Worm (Caenorhabditis elegans) whole organism, L4 larva: ENCODE results near the gene C38C3.3.

Experiments used
- F10B5.3 ChIP-seq: sonication (generic microtip); optimal IDR thresholded peaks from 2 replicates; lab custom pipeline; 2016; ENCODE audit warnings: mild to moderate bottlenecking, missing genetic modification characterization, missing compliant biosample characterization
- F44E2.7 ChIP-seq: fragments of 200-800 bp; sonication (Bioruptor generic); IDR thresholded peaks from 2 replicates; pipeline ENCODE4 v2.1.2; 2022; ENCODE audit warnings: missing genetic modification characterization, missing compliant biosample characterization
- T20F7.1 ChIP-seq: fragments of 200-800 bp; sonication (Bioruptor generic); optimal IDR thresholded peaks from 2 replicates; lab custom pipeline; 2018; ENCODE audit warnings: mild to moderate bottlenecking, missing genetic modification characterization, missing compliant biosample characterization
- ZK337.2 ChIP-seq: fragments of 200-800 bp; sonication (Bioruptor generic); IDR thresholded peaks from 2 replicates; pipeline ENCODE4 v1.3.6; 2022; ENCODE audit warnings: missing genetic modification reagents, missing genetic modification characterization, missing compliant biosample characterization
- aha-1 ChIP-seq: fragments of 150-350 bp; peaks from one replicate; lab custom pipeline; 2014; ENCODE audit warnings: missing biosample characterization, missing genetic modification characterization
- ctbp-1 ChIP-seq: fragments of 200-800 bp; sonication (Bioruptor generic); IDR thresholded peaks from 2 replicates; pipeline ENCODE4 v1.3.6; 2022; ENCODE audit warnings: missing genetic modification reagents, missing genetic modification characterization, missing compliant biosample characterization
- daf-12 ChIP-seq: fragments of 150-350 bp; optimal IDR thresholded peaks from 2 replicates; lab custom pipeline; 2014; ENCODE audit warnings: missing biosample characterization, missing genetic modification reagents, missing genetic modification characterization
- daf-16 ChIP-seq, 3 experiments: sonication (generic microtip); optimal IDR thresholded peaks; 2 replicates each; lab custom pipeline; 2016 to 2017; ENCODE audit warnings: missing genetic modification characterization in 3 of 3, missing genetic modification reagents in 3 of 3, mild to moderate bottlenecking in 2 of 3, missing compliant biosample characterization in 2 of 3, missing biosample characterization in 1 of 3, moderate library complexity in 1 of 3
- daf-8 ChIP-seq: fragments of 200-800 bp; sonication (Bioruptor generic); IDR thresholded peaks from 2 replicates; pipeline ENCODE4 v1.3.6; 2022; ENCODE audit warnings: missing genetic modification characterization, missing compliant biosample characterization
- dmd-8 ChIP-seq: fragments of 200-800 bp; sonication (Bioruptor generic); IDR thresholded peaks from 2 replicates; pipeline ENCODE4 v1.3.6; 2022; ENCODE audit warnings: missing genetic modification characterization, missing compliant biosample characterization
- dmd-9 ChIP-seq: fragments of 200-800 bp; sonication (Bioruptor generic); IDR thresholded peaks from 2 replicates; pipeline ENCODE4 v1.3.6; 2022; ENCODE audit warnings: missing genetic modification reagents, missing genetic modification characterization, missing compliant biosample characterization
- dpl-1 ChIP-seq: fragments of 150-350 bp; optimal IDR thresholded peaks from 2 replicates; lab custom pipeline; 2014; ENCODE audit warnings: missing biosample characterization, missing genetic modification reagents, missing genetic modification characterization
- dve-1 ChIP-seq: sonication (generic microtip); optimal IDR thresholded peaks from 2 replicates; lab custom pipeline; 2017; ENCODE audit warnings: antibody characterized with exemption, mild to moderate bottlenecking, missing genetic modification characterization, missing compliant biosample characterization; ENCODE audit not compliant: insufficient read depth
- egl-27 ChIP-seq: sonication (generic microtip); optimal IDR thresholded peaks from 3 replicates; lab custom pipeline; 2017; ENCODE audit warnings: missing biosample characterization, missing genetic modification reagents, missing genetic modification characterization
- egl-43 ChIP-seq: fragments of 200-800 bp; sonication (Bioruptor generic); IDR thresholded peaks from 2 replicates; pipeline ENCODE4 v1.3.6; 2022; ENCODE audit warnings: missing genetic modification reagents, missing genetic modification characterization, missing compliant biosample characterization
- gei-8 ChIP-seq: fragments of 200-800 bp; sonication (Bioruptor generic); optimal IDR thresholded peaks from 2 replicates; lab custom pipeline; 2018; ENCODE audit warnings: mild to moderate bottlenecking, missing genetic modification characterization, missing compliant biosample characterization
- hlh-30 ChIP-seq: sonication (generic microtip); optimal IDR thresholded peaks from 2 replicates; lab custom pipeline; 2017; ENCODE audit warnings: antibody characterized with exemption, mild to moderate bottlenecking, missing genetic modification characterization, missing compliant biosample characterization; ENCODE audit not compliant: insufficient read depth
- hmg-1.1 ChIP-seq: fragments of 200-800 bp; sonication (Bioruptor generic); IDR thresholded peaks from 2 replicates; pipeline ENCODE4 v1.3.6; 2022; ENCODE audit warnings: missing genetic modification reagents, missing genetic modification characterization, missing compliant biosample characterization
- lin-13 ChIP-seq: fragments of 150-350 bp; optimal IDR thresholded peaks from 2 replicates; lab custom pipeline; 2014; ENCODE audit warnings: missing biosample characterization, missing genetic modification reagents, missing genetic modification characterization
- lin-38 ChIP-seq: fragments of 200-800 bp; sonication (Bioruptor generic); IDR thresholded peaks from 2 replicates; pipeline ENCODE4 v1.3.6; 2022; ENCODE audit warnings: missing genetic modification reagents, missing genetic modification characterization, missing compliant biosample characterization
- lir-3 ChIP-seq: sonication (generic microtip); optimal IDR thresholded peaks from 2 replicates; lab custom pipeline; 2016; ENCODE audit warnings: mild to moderate bottlenecking, missing genetic modification characterization, missing compliant biosample characterization
- lsy-2 ChIP-seq, 2 experiments: fragments of 150-350 bp in 1 of 2; sonication (generic microtip) in 1 of 2; optimal IDR thresholded peaks; 2 replicates each; lab custom pipeline; 2014 to 2017; ENCODE audit warnings: missing biosample characterization in 2 of 2, missing genetic modification characterization in 2 of 2
- madf-5 ChIP-seq, 2 experiments: fragments of 200-800 bp; sonication (Bioruptor generic); IDR thresholded peaks; 2 replicates each; pipeline ENCODE4 v1.3.6; 2022; ENCODE audit warnings: missing compliant biosample characterization in 2 of 2, missing genetic modification characterization in 2 of 2
- mdl-1 ChIP-seq, 2 experiments: fragments of 150-350 bp in 1 of 2; sonication (generic microtip) in 1 of 2; optimal IDR thresholded peaks; 2 replicates each; lab custom pipeline; 2014 to 2017; ENCODE audit warnings: missing biosample characterization in 2 of 2, missing genetic modification characterization in 2 of 2
- mep-1 ChIP-seq: fragments of 150-350 bp; sonication (generic microtip); optimal IDR thresholded peaks from 3 replicates; lab custom pipeline; 2014; ENCODE audit warnings: missing biosample characterization, missing genetic modification characterization
- mes-2 ChIP-seq: sonication (generic microtip); optimal IDR thresholded peaks from 2 replicates; lab custom pipeline; 2016; ENCODE audit warnings: missing genotype, mild to moderate bottlenecking, missing genetic modification characterization, missing compliant biosample characterization; ENCODE audit not compliant: poor library complexity, severe bottlenecking
- mxl-2 ChIP-seq: fragments of 200-800 bp; sonication (Bioruptor generic); conservative IDR thresholded peaks from 2 replicates; pipeline ENCODE4 v1.3.6; 2022; ENCODE audit warnings: missing genetic modification reagents, missing genetic modification characterization, missing compliant biosample characterization
- mxl-3 ChIP-seq: fragments of 200-800 bp; sonication (Bioruptor generic); optimal IDR thresholded peaks from 2 replicates; lab custom pipeline; 2018; ENCODE audit warnings: mild to moderate bottlenecking, missing genetic modification characterization, missing compliant biosample characterization
- nhr-111 ChIP-seq: fragments of 200-800 bp; sonication (Bioruptor generic); optimal IDR thresholded peaks from 2 replicates; lab custom pipeline; 2018; ENCODE audit warnings: mild to moderate bottlenecking, missing genetic modification characterization, missing compliant biosample characterization
- nhr-237 ChIP-seq: sonication (generic microtip); optimal IDR thresholded peaks from 2 replicates; lab custom pipeline; 2017; ENCODE audit warnings: missing biosample characterization, missing genetic modification characterization
- nhr-25 ChIP-seq: sonication (generic microtip); optimal IDR thresholded peaks from 2 replicates; lab custom pipeline; 2017; ENCODE audit warnings: missing genetic modification characterization, mild to moderate bottlenecking, missing compliant biosample characterization, antibody characterized with exemption, moderate library complexity, borderline replicate concordance; ENCODE audit not compliant: insufficient read depth
- nhr-28 ChIP-seq: fragments of 150-350 bp; optimal IDR thresholded peaks from 2 replicates; lab custom pipeline; 2014; ENCODE audit warnings: missing biosample characterization, missing genetic modification characterization
- nhr-6 ChIP-seq: fragments of 150-350 bp; optimal IDR thresholded peaks from 2 replicates; lab custom pipeline; 2014; ENCODE audit warnings: missing biosample characterization, missing genetic modification characterization
- nhr-77 ChIP-seq: fragments of 150-350 bp; optimal IDR thresholded peaks from 2 replicates; lab custom pipeline; 2014; ENCODE audit warnings: missing biosample characterization, missing genetic modification characterization
- pha-4 ChIP-seq, 2 experiments: fragments of 150-350 bp in 1 of 2; fragments of 200-800 bp in 1 of 2; sonication (Bioruptor generic) in 1 of 2; IDR thresholded peaks in 1 of 2; optimal IDR thresholded peaks in 1 of 2; 2 replicates each; pipeline versions ENCODE4 v1.3.6 to Lab custom; 2014 to 2022; ENCODE audit warnings: missing genetic modification characterization in 2 of 2, missing genetic modification reagents in 2 of 2, missing biosample characterization in 1 of 2, missing compliant biosample characterization in 1 of 2
- set-16 ChIP-seq: fragments of 200-800 bp; sonication (Bioruptor generic); IDR thresholded peaks from 2 replicates; pipeline ENCODE4 v1.3.6; 2022; ENCODE audit warnings: missing genetic modification reagents, missing genetic modification characterization, missing compliant biosample characterization
- snpc-1.2 ChIP-seq: fragments of 200-800 bp; sonication (Bioruptor generic); IDR thresholded peaks from 2 replicates; pipeline ENCODE4 v1.3.6; 2022; ENCODE audit warnings: missing genetic modification reagents, missing genetic modification characterization, missing compliant biosample characterization
- spr-1 ChIP-seq: sonication (generic microtip); optimal IDR thresholded peaks from 2 replicates; lab custom pipeline; 2016; ENCODE audit warnings: mild to moderate bottlenecking, missing genetic modification characterization, missing compliant biosample characterization
- spr-3 ChIP-seq: fragments of 200-800 bp; sonication (Bioruptor generic); optimal IDR thresholded peaks from 2 replicates; lab custom pipeline; 2018; ENCODE audit warnings: mild to moderate bottlenecking, missing genetic modification characterization, missing compliant biosample characterization
- tra-1 ChIP-seq: fragments of 200-800 bp; sonication (Bioruptor generic); IDR thresholded peaks from 2 replicates; pipeline ENCODE4 v1.3.6; 2022; ENCODE audit warnings: missing genetic modification reagents, missing genetic modification characterization, missing compliant biosample characterization
- unc-62 ChIP-seq, 3 experiments: fragments of 150-350 bp in 1 of 3; sonication (generic microtip); optimal IDR thresholded peaks in 2 of 3; peaks in 1 of 3; 1 replicate in 1 of 3; 2 replicates in 2 of 3; lab custom pipeline; 2014 to 2017; ENCODE audit warnings: missing biosample characterization in 3 of 3, missing genetic modification characterization in 3 of 3, missing genetic modification reagents in 3 of 3, missing genotype in 1 of 3
- vab-7 ChIP-seq: fragments of 200-800 bp; sonication (Bioruptor generic); IDR thresholded peaks from 2 replicates; pipeline ENCODE4 v1.3.6; 2022; ENCODE audit warnings: missing genetic modification reagents, missing genetic modification characterization, missing compliant biosample characterization
- zag-1 ChIP-seq: fragments of 150-350 bp; optimal IDR thresholded peaks from 2 replicates; lab custom pipeline; 2014; ENCODE audit warnings: missing biosample characterization, missing genetic modification characterization
- zfp-2 ChIP-seq: sonication (generic microtip); optimal IDR thresholded peaks from 2 replicates; lab custom pipeline; 2016; ENCODE audit warnings: mild to moderate bottlenecking, missing genetic modification characterization, missing compliant biosample characterization
- ztf-7 ChIP-seq: fragments of 150-350 bp; optimal IDR thresholded peaks from 2 replicates; lab custom pipeline; 2014; ENCODE audit warnings: missing biosample characterization, missing genetic modification characterization

The C38C3.3 gene

ce11 chrV:1472569-1472968, 22.9 kb upstream of the C38C3.3 start (continued):
- peak in 1 of 2 experiments; percentile 12 for TF ChIP-seq unc-62 (GFP tag; optimal IDR thresholded peaks at IDR 0.05 in 1 of 2; lab: Kevin White, UChicago)
- no peak for TF ChIP-seq unc-62 (tag; optimal IDR thresholded peaks at IDR 0.05; lab: Kevin White, UChicago)

DNA sequence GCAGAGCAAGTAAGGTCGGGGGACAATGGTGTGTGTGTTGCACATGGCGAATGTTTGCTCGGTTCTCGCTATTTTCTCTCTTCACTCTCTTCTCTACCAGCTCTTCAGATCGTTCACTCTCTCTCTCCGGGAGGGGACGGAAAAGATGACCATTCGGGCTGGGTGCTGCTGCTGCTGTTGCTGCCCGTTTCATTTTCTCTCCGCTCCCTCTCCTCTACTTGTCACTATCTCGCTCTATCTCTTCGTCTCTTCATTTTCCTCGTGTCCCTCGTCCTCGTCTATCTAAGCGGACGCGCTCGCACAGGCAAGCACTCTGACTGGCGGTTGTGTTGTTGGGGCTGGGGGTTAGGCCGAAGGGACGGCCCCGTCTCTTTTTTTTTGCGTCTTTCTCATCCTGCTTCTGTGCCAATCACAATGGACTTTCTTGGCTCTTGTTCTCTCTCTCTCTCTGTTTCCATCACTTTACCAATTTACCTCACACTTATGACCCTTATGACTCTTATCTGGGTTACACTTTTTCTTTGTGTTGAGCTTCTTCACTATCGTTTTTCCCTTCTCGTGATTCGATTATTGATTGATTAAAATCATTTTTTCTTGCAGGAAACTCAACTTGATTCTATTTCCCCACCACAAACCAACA, 20.8 kb upstream of the C38C3.3 start, which contains the start of the genes F53E2.2 and unc-60:
Gene F53E2.2, plus strand, starts transcription at position 601 of the 640 bp plus-strand sequence.
Gene unc-60, plus strand, starts transcription at position 601 of the 640 bp plus-strand sequence.
- peak; percentile 66 for TF ChIP-seq mxl-3 (GFP tag; lab: Kevin White, UChicago)
- no peak for TF ChIP-seq nhr-237
- TF ChIP-seq hmg-1.1 (GFP tag; lab: Robert Waterston, UW) = peak; percentile 84
- no peak for TF ChIP-seq nhr-77 (tag; lab: Kevin White, UChicago)
- peak; percentile 48 for TF ChIP-seq lin-38
- peak; percentile 77 for TF ChIP-seq mep-1
- TF ChIP-seq lin-13 (GFP tag; lab: Kevin White, UChicago) = no peak
- no peak for TF ChIP-seq daf-12 (tag; lab: Kevin White, UChicago)
- no peak for TF ChIP-seq ztf-7 (tag; lab: Kevin White, UChicago)
- no peak for TF ChIP-seq nhr-6 (tag; lab: Kevin White, UChicago)
- peak; percentile 53 for TF ChIP-seq nhr-28 (tag; lab: Kevin White, UChicago)
- no peak; the same call in 1 of the 2 replicates for TF ChIP-seq tra-1 (GFP tag; lab: Robert Waterston, UW)
- TF ChIP-seq ZK337.2 = no peak
- 0 out of 2 replicates have a peak, but pooled peaks have one; percentile 13 for TF ChIP-seq snpc-1.2 (GFP tag; lab: Robert Waterston, UW)
- TF ChIP-seq pha-4 (GFP tag; IDR thresholded peaks at IDR 0.05; lab: Robert Waterston, UW) = peak; percentile 61; the same call in 1 of the 2 replicates
- no peak for TF ChIP-seq pha-4 (tag; optimal IDR thresholded peaks at IDR 0.05; lab: Kevin White, UChicago)
- TF ChIP-seq dve-1 (tag; lab: Kevin White, UChicago) = peak; percentile 45
- peak; percentile 37 for TF ChIP-seq spr-1
- no peak for TF ChIP-seq zag-1 (tag; lab: Kevin White, UChicago)
- no peak for TF ChIP-seq zfp-2 (tag; lab: Kevin White, UChicago)
- TF ChIP-seq F44E2.7 = no peak
- TF ChIP-seq nhr-111 (GFP tag; lab: Kevin White, UChicago) = no peak
- peak; percentile 38 for TF ChIP-seq ctbp-1 (GFP tag; lab: Robert Waterston, UW)
- no peak for TF ChIP-seq egl-27 (tag; lab: Kevin White, UChicago)
- TF ChIP-seq dmd-9 (GFP tag; lab: Robert Waterston, UW) = no peak
- TF ChIP-seq egl-43 (GFP tag; lab: Robert Waterston, UW) = peak; percentile 74; the same call in 1 of the 2 replicates
- TF ChIP-seq gei-8 = no peak
- TF ChIP-seq lsy-2 (tag; optimal IDR thresholded peaks at IDR 0.05; lab: Kevin White, UChicago) = peak; percentile 29 to 50
- TF ChIP-seq T20F7.1 (GFP tag; lab: Kevin White, UChicago) = no peak
- TF ChIP-seq daf-16 (GFP tag; optimal IDR thresholded peaks at IDR 0.05; lab: Kevin White, UChicago) = peak; percentile 11 to 27
- peak; percentile 59 for TF ChIP-seq daf-16 (tag; optimal IDR thresholded peaks at IDR 0.05; lab: Kevin White, UChicago)
- TF ChIP-seq unc-62 (GFP tag; optimal IDR thresholded peaks at IDR 0.05 in 1 of 2; lab: Kevin White, UChicago) = peak in 1 of 2 experiments; percentile 92
- no peak for TF ChIP-seq unc-62 (tag; optimal IDR thresholded peaks at IDR 0.05; lab: Kevin White, UChicago)
- TF ChIP-seq mxl-2 (GFP tag; lab: Robert Waterston, UW) = no peak
- TF ChIP-seq lir-3 = no peak
- no peak for TF ChIP-seq dmd-8
- TF ChIP-seq hlh-30 (tag; lab: Kevin White, UChicago) = peak; percentile 72
- TF ChIP-seq set-16 (GFP tag; lab: Robert Waterston, UW) = peak; percentile 89
- TF ChIP-seq madf-5 (GFP tag; IDR thresholded peaks at IDR 0.05; lab: Robert Waterston, UW) = 0 out of 4 replicates have a peak, but pooled peaks of 1 of the 2 experiments have one; percentile 36
- 0 out of 2 replicates have a peak, but pooled peaks have one; percentile 32 for TF ChIP-seq vab-7
- peak; percentile 99 for TF ChIP-seq aha-1 (tag; lab: Kevin White, UChicago)
- peak; percentile 12 to 77 for TF ChIP-seq mdl-1 (tag; optimal IDR thresholded peaks at IDR 0.05; lab: Kevin White, UChicago)
- no peak for TF ChIP-seq daf-8
- no peak for TF ChIP-seq nhr-25 (tag; lab: Kevin White, UChicago)
- TF ChIP-seq F10B5.3 (tag; lab: Kevin White, UChicago) = no peak
- peak; percentile 13 for TF ChIP-seq dpl-1 (GFP tag; lab: Kevin White, UChicago)
- peak; percentile 76 for TF ChIP-seq mes-2 (tag; lab: Kevin White, UChicago)
- TF ChIP-seq spr-3 (GFP tag; lab: Kevin White, UChicago) = no peak
